Worm (Caenorhabditis elegans) whole organism, L4 larva: ENCODE measurements around the gene fipr-19.

Experiments
- T26A8.4 ChIP-seq: fragments of 200-800 bp; sonication (Bioruptor generic); IDR thresholded peaks from 2 replicates; pipeline ENCODE4 v1.3.6; 2022; ENCODE audit warnings: missing genetic modification characterization, missing compliant biosample characterization
- ZK337.2 ChIP-seq: fragments of 200-800 bp; sonication (Bioruptor generic); IDR thresholded peaks from 2 replicates; pipeline ENCODE4 v1.3.6; 2022; ENCODE audit warnings: missing genetic modification reagents, missing genetic modification characterization, missing compliant biosample characterization
- ceh-28 ChIP-seq: fragments of 150-350 bp; optimal IDR thresholded peaks from 2 replicates; lab custom pipeline; 2014; ENCODE audit warnings: missing biosample characterization, missing genetic modification reagents, missing genetic modification characterization
- egl-27 ChIP-seq: sonication (generic microtip); optimal IDR thresholded peaks from 3 replicates; lab custom pipeline; 2017; ENCODE audit warnings: missing biosample characterization, missing genetic modification reagents, missing genetic modification characterization
- fkh-10 ChIP-seq: fragments of 150-350 bp; optimal IDR thresholded peaks from 2 replicates; lab custom pipeline; 2014; ENCODE audit warnings: missing biosample characterization, missing genetic modification reagents, missing genetic modification characterization
- mdl-1 ChIP-seq, 2 experiments: fragments of 150-350 bp in 1 of 2; sonication (generic microtip) in 1 of 2; optimal IDR thresholded peaks; 2 replicates each; lab custom pipeline; 2014 to 2017; ENCODE audit warnings: missing biosample characterization in 2 of 2, missing genetic modification characterization in 2 of 2
- nhr-10 ChIP-seq: fragments of 150-350 bp; optimal IDR thresholded peaks from 2 replicates; lab custom pipeline; 2014; ENCODE audit warnings: missing biosample characterization, missing genetic modification characterization
- nhr-42 ChIP-seq: fragments of 200-800 bp; sonication (Bioruptor generic); IDR thresholded peaks from 2 replicates; pipeline ENCODE4 v1.3.6; 2022; ENCODE audit warnings: missing genetic modification characterization, missing compliant biosample characterization
- zfp-3 ChIP-seq: fragments of 200-800 bp; sonication (Bioruptor generic); conservative IDR thresholded peaks from 2 replicates; pipeline ENCODE4 v1.3.6; 2022; ENCODE audit warnings: missing genetic modification reagents, missing genetic modification characterization, missing compliant biosample characterization

ce11 chrIII:7462295-7462694 lies 3.5 kb upstream of the fipr-19 start, which contains the start of gene fipr-20:
- TF ChIP-seq T26A8.4 (no peak), zfp-3 (no peak), nhr-42 (GFP tag; lab: Robert Waterston, UW) (no peak), nhr-10 (no peak), ZK337.2 (no peak), egl-27 (no peak), mdl-1 (tag; optimal IDR thresholded peaks at IDR 0.05; lab: Kevin White, UChicago) (no peak), fkh-10 (GFP tag; lab: Kevin White, UChicago) (no peak), ceh-28 (no peak)
